Worm (Caenorhabditis elegans): Measurements from ENCODE around the gene Y82E9BL.19.

Y82E9BL.19 gene

ce11 chrIII:1297604-1298003, 34.2 kb upstream of the Y82E9BL.19 start, which contains the start of gene fbxa-28:
Gene fbxa-28 (plus strand): TSS chrIII:1297904.
- no peak for TF ChIP-seq ceh-36 (tag; optimal IDR thresholded peaks at IDR 0.05)
- TF ChIP-seq tra-4 (tag; optimal IDR thresholded peaks at IDR 0.05), result no peak
- TF ChIP-seq pes-1 (GFP tag; IDR thresholded peaks at IDR 0.05), result no peak
- TF ChIP-seq hmbx-1 (tag; optimal IDR thresholded peaks at IDR 0.05), result no peak
- no peak for TF ChIP-seq F13C5.2 (tag; optimal IDR thresholded peaks at IDR 0.05)
- TF ChIP-seq tbx-37 (GFP tag; conservative IDR thresholded peaks at IDR 0.05), result no peak
- TF ChIP-seq ama-1 (optimal IDR thresholded peaks at IDR 0.05), result no peak

DNA sequence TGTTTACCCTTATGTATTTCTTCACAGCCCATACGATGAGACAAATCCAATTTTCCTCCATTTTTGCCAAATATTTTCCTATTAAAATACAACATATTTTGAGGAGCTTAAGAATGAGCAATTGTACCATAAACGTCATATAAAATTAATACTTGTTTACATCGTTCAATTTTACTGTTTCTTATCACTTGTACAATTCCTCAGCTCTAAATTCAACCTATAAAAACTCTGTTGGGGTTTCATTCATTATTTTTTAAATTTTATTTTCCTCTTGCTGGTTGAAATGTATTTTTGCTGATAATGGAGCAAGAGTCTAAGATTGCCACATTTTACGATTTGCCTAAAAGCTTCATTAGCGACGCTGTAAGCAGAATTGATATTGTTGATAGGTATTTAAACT, 28.4 kb upstream of the Y82E9BL.19 start, which contains the start of gene fbxa-75:
fbxa-75 (plus strand) TSS at position 301 of the 400 bp plus-strand sequence.
- TF ChIP-seq ceh-36 (tag; optimal IDR thresholded peaks at IDR 0.05), result no peak
- no peak for TF ChIP-seq ama-1 (optimal IDR thresholded peaks at IDR 0.05)
- no peak for TF ChIP-seq flt-1 (GFP tag; IDR thresholded peaks at IDR 0.05)
- TF ChIP-seq F13C5.2 (tag; optimal IDR thresholded peaks at IDR 0.05), result no peak
- no peak for TF ChIP-seq B0310.2 (tag; optimal IDR thresholded peaks at IDR 0.05)
- no peak for TF ChIP-seq tra-4 (tag; optimal IDR thresholded peaks at IDR 0.05)
- no peak for TF ChIP-seq sea-1 (GFP tag; conservative IDR thresholded peaks at IDR 0.05)
- no peak for TF ChIP-seq hmbx-1 (tag; optimal IDR thresholded peaks at IDR 0.05)
- TF ChIP-seq ets-7 (tag; optimal IDR thresholded peaks at IDR 0.05), result no peak
- TF ChIP-seq ceh-13 (GFP tag; optimal IDR thresholded peaks at IDR 0.05), result no peak
- no peak for TF ChIP-seq aly-1 (tag; optimal IDR thresholded peaks at IDR 0.05)
- no peak for TF ChIP-seq hnd-1 (tag; optimal IDR thresholded peaks at IDR 0.05)
- no peak for TF ChIP-seq tbx-11 (GFP tag; IDR thresholded peaks at IDR 0.05)
- no peak for TF ChIP-seq tbx-37 (GFP tag; conservative IDR thresholded peaks at IDR 0.05)

- no peak for TF ChIP-seq hmg-4 (GFP tag; optimal IDR thresholded peaks at IDR 0.05)
- TF ChIP-seq flt-1 (GFP tag; IDR thresholded peaks at IDR 0.05), result no peak
- no peak for TF ChIP-seq aly-1 (tag; optimal IDR thresholded peaks at IDR 0.05)
- TF ChIP-seq F13C5.2 (tag; optimal IDR thresholded peaks at IDR 0.05), result no peak
- no peak for TF ChIP-seq sea-1 (GFP tag; conservative IDR thresholded peaks at IDR 0.05)
- no peak for TF ChIP-seq pes-1 (GFP tag; IDR thresholded peaks at IDR 0.05)
- no peak for TF ChIP-seq scrt-1 (GFP tag; IDR thresholded peaks at IDR 0.05)
- TF ChIP-seq ama-1 (optimal IDR thresholded peaks at IDR 0.05), result no peak
- no peak for TF ChIP-seq hmbx-1 (tag; optimal IDR thresholded peaks at IDR 0.05)
- TF ChIP-seq tra-4 (tag; optimal IDR thresholded peaks at IDR 0.05), result no peak
- TF ChIP-seq hnd-1 (tag; optimal IDR thresholded peaks at IDR 0.05), result no peak
- no peak for TF ChIP-seq ets-7 (tag; optimal IDR thresholded peaks at IDR 0.05)
- TF ChIP-seq tbx-37 (GFP tag; conservative IDR thresholded peaks at IDR 0.05), result no peak
- TF ChIP-seq ceh-13 (GFP tag; optimal IDR thresholded peaks at IDR 0.05), result no peak
- no peak for TF ChIP-seq tbx-11 (GFP tag; IDR thresholded peaks at IDR 0.05)
- no peak for TF ChIP-seq ceh-36 (tag; optimal IDR thresholded peaks at IDR 0.05)
- no peak for TF ChIP-seq B0310.2 (tag; optimal IDR thresholded peaks at IDR 0.05)
These were observed 24.5 kb upstream of the Y82E9BL.19 start for ce11 chrIII:1307333-1307732.

DNA sequence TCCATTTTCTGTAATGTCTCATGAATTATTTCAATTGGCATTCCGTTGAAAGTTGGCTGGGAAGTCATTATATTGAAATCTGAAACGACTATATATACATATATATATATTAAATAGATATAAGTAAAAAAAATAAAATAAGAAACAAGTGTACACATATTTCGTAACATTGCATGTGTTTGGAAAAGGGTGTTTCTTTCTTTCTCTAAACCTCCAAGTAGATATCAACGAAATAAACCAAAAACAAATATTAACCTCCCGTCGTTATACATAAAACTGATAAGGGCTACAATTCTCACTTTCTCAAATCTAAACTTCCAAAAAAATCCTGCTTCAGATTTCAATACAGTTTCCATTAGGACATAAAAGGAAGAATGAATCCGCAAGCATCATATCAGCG, 23.6 kb upstream of the Y82E9BL.19 start, which contains the start of gene fbxa-79:
fbxa-79 (minus strand) TSS at position 86 of the 400 bp plus-strand sequence.
- TF ChIP-seq flt-1 (GFP tag; IDR thresholded peaks at IDR 0.05), result no peak
- TF ChIP-seq aly-1 (tag; optimal IDR thresholded peaks at IDR 0.05), result no peak
- no peak for TF ChIP-seq scrt-1 (GFP tag; IDR thresholded peaks at IDR 0.05)
- TF ChIP-seq B0310.2 (tag; optimal IDR thresholded peaks at IDR 0.05), result no peak
- no peak for TF ChIP-seq sea-1 (GFP tag; conservative IDR thresholded peaks at IDR 0.05)
- TF ChIP-seq tra-4 (tag; optimal IDR thresholded peaks at IDR 0.05), result no peak
- TF ChIP-seq ceh-36 (tag; optimal IDR thresholded peaks at IDR 0.05), result no peak
- no peak for TF ChIP-seq hmg-4 (GFP tag; optimal IDR thresholded peaks at IDR 0.05)
- TF ChIP-seq hmbx-1 (tag; optimal IDR thresholded peaks at IDR 0.05), result no peak
- no peak for TF ChIP-seq ceh-13 (GFP tag; optimal IDR thresholded peaks at IDR 0.05)
- no peak for TF ChIP-seq F13C5.2 (tag; optimal IDR thresholded peaks at IDR 0.05)
- TF ChIP-seq hnd-1 (tag; optimal IDR thresholded peaks at IDR 0.05), result no peak

DNA sequence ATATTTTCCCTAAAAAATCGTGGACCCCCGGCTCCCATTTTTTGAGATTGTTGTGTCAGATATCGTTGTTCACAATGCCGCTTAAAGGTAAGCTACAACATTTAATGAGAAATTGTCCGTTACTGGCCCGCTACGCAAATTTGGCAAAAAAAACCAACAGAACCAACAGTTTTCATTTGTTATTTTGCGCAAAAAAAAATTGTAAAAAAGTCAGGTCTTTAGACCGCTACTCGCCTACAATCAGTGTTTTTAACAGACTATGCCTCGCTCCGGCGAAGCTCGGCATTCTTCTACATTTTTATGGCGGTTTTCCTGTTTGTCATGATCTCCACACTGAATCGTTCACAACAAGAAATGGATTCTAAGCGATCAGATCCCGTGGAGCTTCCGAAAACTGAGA, 22.9 kb upstream of the Y82E9BL.19 start, which contains the start of gene Y82E9BL.12:
Y82E9BL.12 (plus strand) TSS at position 301 of the 400 bp plus-strand sequence.
- TF ChIP-seq B0310.2 (tag; optimal IDR thresholded peaks at IDR 0.05), result no peak
- TF ChIP-seq scrt-1 (GFP tag; IDR thresholded peaks at IDR 0.05), result no peak
- no peak for TF ChIP-seq ama-1 (optimal IDR thresholded peaks at IDR 0.05)
- no peak for TF ChIP-seq hmbx-1 (tag; optimal IDR thresholded peaks at IDR 0.05)
- TF ChIP-seq hnd-1 (tag; optimal IDR thresholded peaks at IDR 0.05), result no peak
- TF ChIP-seq F13C5.2 (tag; optimal IDR thresholded peaks at IDR 0.05), result no peak
- no peak for TF ChIP-seq tbx-37 (GFP tag; conservative IDR thresholded peaks at IDR 0.05)
- no peak for TF ChIP-seq sea-1 (GFP tag; conservative IDR thresholded peaks at IDR 0.05)
- TF ChIP-seq tbx-11 (GFP tag; IDR thresholded peaks at IDR 0.05), result no peak
- TF ChIP-seq tra-4 (tag; optimal IDR thresholded peaks at IDR 0.05), result no peak
- TF ChIP-seq flt-1 (GFP tag; IDR thresholded peaks at IDR 0.05), result no peak
- no peak for TF ChIP-seq ets-7 (tag; optimal IDR thresholded peaks at IDR 0.05)
- no peak for TF ChIP-seq aly-1 (tag; optimal IDR thresholded peaks at IDR 0.05)
- no peak for TF ChIP-seq pes-1 (GFP tag; IDR thresholded peaks at IDR 0.05)

DNA sequence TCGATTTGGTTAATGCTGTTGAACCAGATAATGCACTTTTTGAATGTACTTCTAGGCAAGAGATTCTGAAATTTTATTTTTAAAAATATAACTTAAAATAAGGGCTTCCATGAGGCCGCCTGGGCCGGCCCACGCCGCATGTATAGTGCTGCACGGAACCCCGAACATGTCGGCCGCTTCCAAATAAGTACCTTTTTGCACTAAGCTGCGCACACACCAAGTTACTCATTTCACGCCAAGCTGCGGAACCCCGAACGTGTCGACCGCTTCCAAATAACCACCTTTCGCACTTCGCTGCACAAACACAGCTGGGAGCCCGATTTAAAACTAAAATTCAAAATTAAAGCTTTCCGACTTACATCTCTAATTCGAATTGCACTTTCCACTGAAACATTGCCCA, 20.4 kb upstream of the Y82E9BL.19 start:
- TF ChIP-seq ceh-13 (GFP tag; optimal IDR thresholded peaks at IDR 0.05) (no peak), pes-1 (GFP tag; IDR thresholded peaks at IDR 0.05) (no peak), ets-7 (tag; optimal IDR thresholded peaks at IDR 0.05) (no peak), F13C5.2 (tag; optimal IDR thresholded peaks at IDR 0.05) (no peak), scrt-1 (GFP tag; IDR thresholded peaks at IDR 0.05) (no peak), aly-1 (tag; optimal IDR thresholded peaks at IDR 0.05) (no peak), hnd-1 (tag; optimal IDR thresholded peaks at IDR 0.05) (no peak), B0310.2 (tag; optimal IDR thresholded peaks at IDR 0.05) (no peak), hmbx-1 (tag; optimal IDR thresholded peaks at IDR 0.05) (no peak), ceh-36 (tag; optimal IDR thresholded peaks at IDR 0.05) (no peak), ama-1 (optimal IDR thresholded peaks at IDR 0.05) (no peak), tra-4 (tag; optimal IDR thresholded peaks at IDR 0.05) (no peak)

DNA sequence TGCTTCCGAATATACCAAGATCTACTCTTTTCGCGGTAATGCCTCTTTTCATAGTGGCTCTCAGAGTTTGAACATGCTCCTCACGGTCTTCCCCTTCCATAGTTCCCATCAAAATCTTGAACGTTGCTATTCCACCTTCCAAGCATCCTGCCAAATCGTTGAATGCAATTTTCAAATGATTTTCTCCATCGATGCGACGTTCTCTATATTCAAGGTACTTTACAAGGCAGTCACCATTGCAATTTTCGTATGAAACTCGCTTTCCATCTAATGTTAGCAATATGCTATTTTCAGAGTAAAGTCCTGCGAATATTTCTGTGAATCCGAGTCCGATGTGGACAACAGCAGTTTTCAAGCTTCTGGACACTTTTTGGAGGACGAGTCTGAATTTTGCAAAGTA, 17.5 kb upstream of the Y82E9BL.19 start:
- TF ChIP-seq ama-1 (optimal IDR thresholded peaks at IDR 0.05), result no peak
- no peak for TF ChIP-seq tbx-37 (GFP tag; conservative IDR thresholded peaks at IDR 0.05)
- TF ChIP-seq aly-1 (tag; optimal IDR thresholded peaks at IDR 0.05), result no peak
- TF ChIP-seq ceh-36 (tag; optimal IDR thresholded peaks at IDR 0.05), result no peak
- TF ChIP-seq hmg-4 (GFP tag; optimal IDR thresholded peaks at IDR 0.05), result no peak
- no peak for TF ChIP-seq scrt-1 (GFP tag; IDR thresholded peaks at IDR 0.05)
- no peak for TF ChIP-seq B0310.2 (tag; optimal IDR thresholded peaks at IDR 0.05)
- no peak for TF ChIP-seq F13C5.2 (tag; optimal IDR thresholded peaks at IDR 0.05)
- no peak for TF ChIP-seq pes-1 (GFP tag; IDR thresholded peaks at IDR 0.05)
- TF ChIP-seq sea-1 (GFP tag; conservative IDR thresholded peaks at IDR 0.05), result no peak
- TF ChIP-seq ceh-13 (GFP tag; optimal IDR thresholded peaks at IDR 0.05), result no peak
- no peak for TF ChIP-seq flt-1 (GFP tag; IDR thresholded peaks at IDR 0.05)
- no peak for TF ChIP-seq hnd-1 (tag; optimal IDR thresholded peaks at IDR 0.05)
- TF ChIP-seq ets-7 (tag; optimal IDR thresholded peaks at IDR 0.05), result no peak
- no peak for TF ChIP-seq tra-4 (tag; optimal IDR thresholded peaks at IDR 0.05)
